Worm (Caenorhabditis elegans) whole organism, early embryonic: Measurements from ENCODE around the gene sdz-20.

ENCODE experiments used
- B0310.2 ChIP-seq: sonication (generic microtip); optimal IDR thresholded peaks from 2 replicates; lab custom pipeline; 2016; ENCODE audit warnings: mild to moderate bottlenecking, missing genetic modification characterization, missing compliant biosample characterization
- F13C5.2 ChIP-seq: sonication (generic microtip); optimal IDR thresholded peaks from 2 replicates; lab custom pipeline; 2017; ENCODE audit warnings: mild to moderate bottlenecking, missing genetic modification characterization, inconsistent platforms, missing compliant biosample characterization
- aly-1 ChIP-seq: sonication (generic microtip); optimal IDR thresholded peaks from 2 replicates; lab custom pipeline; 2016; ENCODE audit warnings: missing genetic modification characterization, missing compliant biosample characterization
- ama-1 ChIP-seq: fragments of 150-350 bp; optimal IDR thresholded peaks from 2 replicates; lab custom pipeline; 2014
- ceh-13 ChIP-seq: fragments of 200-800 bp; sonication (Bioruptor generic); optimal IDR thresholded peaks from 2 replicates; lab custom pipeline; 2018; ENCODE audit warnings: mild to moderate bottlenecking, missing genetic modification characterization, missing compliant biosample characterization
- ceh-36 ChIP-seq: sonication (generic microtip); optimal IDR thresholded peaks from 2 replicates; lab custom pipeline; 2016; ENCODE audit warnings: missing genetic modification characterization, inconsistent platforms, missing compliant biosample characterization
- ets-7 ChIP-seq: sonication (generic microtip); optimal IDR thresholded peaks from 2 replicates; lab custom pipeline; 2016; ENCODE audit warnings: missing genotype, missing genetic modification characterization, missing compliant biosample characterization
- flt-1 ChIP-seq: fragments of 200-800 bp; sonication (Bioruptor generic); IDR thresholded peaks from 2 replicates; pipeline ENCODE4 v1.3.6; 2022; ENCODE audit warnings: missing genetic modification characterization, missing compliant biosample characterization
- hmbx-1 ChIP-seq: sonication (generic microtip); optimal IDR thresholded peaks from 2 replicates; lab custom pipeline; 2016; ENCODE audit warnings: mild to moderate bottlenecking, missing genetic modification characterization, missing compliant biosample characterization
- hmg-4 ChIP-seq: fragments of 200-800 bp; sonication (Bioruptor generic); optimal IDR thresholded peaks from 2 replicates; lab custom pipeline; 2018; ENCODE audit warnings: mild to moderate bottlenecking, missing genetic modification characterization, missing compliant biosample characterization
- hnd-1 ChIP-seq: sonication (generic microtip); optimal IDR thresholded peaks from 2 replicates; lab custom pipeline; 2016; ENCODE audit warnings: missing genetic modification characterization, missing compliant biosample characterization
- pes-1 ChIP-seq: fragments of 200-800 bp; sonication (Bioruptor generic); IDR thresholded peaks from 2 replicates; pipeline ENCODE4 v1.3.6; 2022; ENCODE audit warnings: missing genetic modification reagents, missing genetic modification characterization, missing compliant biosample characterization
- sea-1 ChIP-seq: fragments of 200-800 bp; sonication (Bioruptor generic); conservative IDR thresholded peaks from 2 replicates; pipeline ENCODE4 v1.3.6; 2022; ENCODE audit warnings: missing genetic modification characterization, missing compliant biosample characterization
- tbx-11 ChIP-seq: fragments of 200-800 bp; sonication (Bioruptor generic); IDR thresholded peaks from 2 replicates; pipeline ENCODE4 v1.3.6; 2022; ENCODE audit warnings: missing genetic modification characterization, missing compliant biosample characterization
- tbx-37 ChIP-seq: fragments of 200-800 bp; sonication (Bioruptor generic); conservative IDR thresholded peaks from 2 replicates; pipeline ENCODE4 v1.3.6; 2022; ENCODE audit warnings: missing genetic modification reagents, missing genetic modification characterization, missing compliant biosample characterization
- tra-4 ChIP-seq: sonication (generic microtip); optimal IDR thresholded peaks from 2 replicates; lab custom pipeline; 2017; ENCODE audit warnings: missing genetic modification characterization, missing compliant biosample characterization

sdz-20 gene

ce11 chrIII:13381684-13382083, 47.8 kb downstream of the sdz-20 start:
- TF ChIP-seq F13C5.2 (tag; lab: Kevin White, UChicago) (no peak), tbx-11 (GFP tag; lab: Robert Waterston, UW) (no peak), hmg-4 (GFP tag; lab: Kevin White, UChicago) (no peak), pes-1 (no peak), B0310.2 (tag; lab: Kevin White, UChicago) (no peak), ceh-36 (tag; lab: Kevin White, UChicago) (no peak), ama-1 (lab: Kevin White, UChicago) (no peak), hnd-1 (tag; lab: Kevin White, UChicago) (no peak), aly-1 (tag; lab: Kevin White, UChicago) (no peak), tbx-37 (no peak), tra-4 (tag; lab: Kevin White, UChicago) (no peak), ets-7 (tag; lab: Kevin White, UChicago) (no peak), ceh-13 (GFP tag; lab: Kevin White, UChicago) (no peak)

- TF ChIP-seq B0310.2 (tag; lab: Kevin White, UChicago) = no peak
- TF ChIP-seq hmg-4 (GFP tag; lab: Kevin White, UChicago) = no peak
- TF ChIP-seq sea-1 (GFP tag; lab: Robert Waterston, UW) = no peak
- TF ChIP-seq hmbx-1 (tag; lab: Kevin White, UChicago) = no peak
- TF ChIP-seq aly-1 (tag; lab: Kevin White, UChicago) = no peak
- no peak for TF ChIP-seq ceh-13 (GFP tag; lab: Kevin White, UChicago)
- no peak for TF ChIP-seq tra-4 (tag; lab: Kevin White, UChicago)
- TF ChIP-seq flt-1 (GFP tag; lab: Robert Waterston, UW) = no peak
- no peak for TF ChIP-seq ets-7 (tag; lab: Kevin White, UChicago)
- no peak for TF ChIP-seq pes-1
- no peak for TF ChIP-seq ama-1 (lab: Kevin White, UChicago)
Observed at ce11 chrIII:13383159-13383558, 49.3 kb downstream of the sdz-20 start.

- TF ChIP-seq hmbx-1 (tag; lab: Kevin White, UChicago) (no peak), ama-1 (lab: Kevin White, UChicago) (no peak), flt-1 (GFP tag; lab: Robert Waterston, UW) (no peak), hmg-4 (GFP tag; lab: Kevin White, UChicago) (no peak), ceh-36 (tag; lab: Kevin White, UChicago) (no peak), aly-1 (tag; lab: Kevin White, UChicago) (no peak), tbx-37 (no peak), tbx-11 (GFP tag; lab: Robert Waterston, UW) (no peak), F13C5.2 (tag; lab: Kevin White, UChicago) (no peak)
Observed at ce11 chrIII:13385850-13386249, 52.0 kb downstream of the sdz-20 start, which contains the start of gene T03F6.4. T03F6.4 (plus strand) TSS chrIII:13386150.
